Fruit fly (Drosophila melanogaster) whole organism, pupa: Measurements from ENCODE around the gene Gem3.

Experiments
- CG10348 ChIP-seq: fragments of 200-800 bp; sonication (Bioruptor generic); IDR thresholded peaks from 2 replicates; pipeline ENCODE4 v1.3.6; 2022; ENCODE audit warnings: missing biosample characterization, missing genetic modification characterization
- CG12605 ChIP-seq: fragments of 200-800 bp; sonication (Bioruptor generic); IDR thresholded peaks from 2 replicates; pipeline ENCODE4 v1.3.6; 2022; ENCODE audit warnings: missing biosample characterization, missing genetic modification characterization
- CG14655 ChIP-seq: fragments of 200-800 bp; sonication (Bioruptor generic); optimal IDR thresholded peaks from 3 replicates; lab custom pipeline; 2017; ENCODE audit warnings: mild to moderate bottlenecking, missing biosample characterization, missing genetic modification reagents, missing genetic modification characterization
- CG15710 ChIP-seq: fragments of 200-800 bp; sonication (Bioruptor generic); optimal IDR thresholded peaks from 2 replicates; lab custom pipeline; 2018; ENCODE audit warnings: missing biosample characterization, mild to moderate bottlenecking, missing genetic modification characterization, moderate library complexity
- CG17806 ChIP-seq: fragments of 200-800 bp; sonication (Bioruptor generic); optimal IDR thresholded peaks from 2 replicates; lab custom pipeline; 2018; ENCODE audit warnings: missing biosample characterization, mild to moderate bottlenecking, missing genetic modification characterization, moderate library complexity
- CG32121 ChIP-seq: fragments of 200-800 bp; sonication (Bioruptor generic); IDR thresholded peaks from 2 replicates; pipeline ENCODE4 v1.3.6; 2022; ENCODE audit warnings: missing biosample characterization, missing genetic modification characterization
- CG34367 ChIP-seq: fragments of 200-800 bp; sonication (Bioruptor generic); optimal IDR thresholded peaks from 2 replicates; lab custom pipeline; 2018; ENCODE audit warnings: missing biosample characterization, mild to moderate bottlenecking, missing genetic modification characterization
- CG4496 ChIP-seq: fragments of 200-800 bp; sonication (Bioruptor generic); IDR thresholded peaks from 3 replicates; pipeline ENCODE4 v1.3.6; 2022; ENCODE audit warnings: missing biosample characterization, missing genetic modification characterization
- CG8159 ChIP-seq: fragments of 200-800 bp; sonication (Bioruptor generic); optimal IDR thresholded peaks from 3 replicates; lab custom pipeline; 2018; ENCODE audit warnings: missing biosample characterization, mild to moderate bottlenecking, missing genetic modification characterization, moderate library complexity
- CG8301 ChIP-seq: fragments of 200-800 bp; sonication (Bioruptor generic); optimal IDR thresholded peaks from 2 replicates; lab custom pipeline; 2018; ENCODE audit warnings: missing biosample characterization, mild to moderate bottlenecking, missing genetic modification characterization
- CG9948 ChIP-seq: fragments of 200-800 bp; sonication (Bioruptor generic); optimal IDR thresholded peaks from 2 replicates; lab custom pipeline; 2018; ENCODE audit warnings: missing biosample characterization, mild to moderate bottlenecking, missing genetic modification characterization, moderate library complexity
- D1 ChIP-seq: fragments of 200-800 bp; sonication (Bioruptor generic); optimal IDR thresholded peaks from 2 replicates; lab custom pipeline; 2018; ENCODE audit warnings: missing biosample characterization, mild to moderate bottlenecking, missing genetic modification characterization, moderate library complexity
- EcR ChIP-seq: fragments of 200-800 bp; sonication (Bioruptor generic); optimal IDR thresholded peaks from 3 replicates; lab custom pipeline; 2019; ENCODE audit warnings: missing biosample characterization, missing genetic modification characterization, mild to moderate bottlenecking, moderate library complexity, missing genetic modification reagents
- Ets98B ChIP-seq: fragments of 200-800 bp; sonication (Bioruptor generic); IDR thresholded peaks from 2 replicates; pipeline ENCODE4 v1.3.6; 2022; ENCODE audit warnings: missing biosample characterization, missing genetic modification characterization
- Pif1A ChIP-seq: fragments of 200-800 bp; sonication (Bioruptor generic); optimal IDR thresholded peaks from 3 replicates; lab custom pipeline; 2016; ENCODE audit warnings: missing biosample characterization, missing genetic modification characterization
- Pif1B ChIP-seq: fragments of 200-800 bp; sonication (Bioruptor generic); optimal IDR thresholded peaks from 3 replicates; lab custom pipeline; 2016; ENCODE audit warnings: missing biosample characterization, missing genetic modification characterization
- Snoo ChIP-seq: fragments of 200-800 bp; sonication (Bioruptor generic); optimal IDR thresholded peaks from 3 replicates; lab custom pipeline; 2017; ENCODE audit warnings: missing biosample characterization, mild to moderate bottlenecking, missing genetic modification characterization, inconsistent platforms
- fd96Ca ChIP-seq: fragments of 200-800 bp; sonication (Bioruptor generic); IDR thresholded peaks from 3 replicates; pipeline ENCODE4 v1.3.6; 2022; ENCODE audit warnings: missing biosample characterization, missing genetic modification characterization
- gl ChIP-seq: fragments of 200-800 bp; sonication (Bioruptor generic); optimal IDR thresholded peaks from 2 replicates; lab custom pipeline; 2018; ENCODE audit warnings: missing biosample characterization, mild to moderate bottlenecking, missing genetic modification characterization
- rn ChIP-seq: fragments of 200-800 bp; sonication (Bioruptor generic); IDR thresholded peaks from 2 replicates; pipeline ENCODE4 v1.3.6; 2022; ENCODE audit warnings: missing biosample characterization, missing genetic modification characterization

Gem3 gene

DNA sequence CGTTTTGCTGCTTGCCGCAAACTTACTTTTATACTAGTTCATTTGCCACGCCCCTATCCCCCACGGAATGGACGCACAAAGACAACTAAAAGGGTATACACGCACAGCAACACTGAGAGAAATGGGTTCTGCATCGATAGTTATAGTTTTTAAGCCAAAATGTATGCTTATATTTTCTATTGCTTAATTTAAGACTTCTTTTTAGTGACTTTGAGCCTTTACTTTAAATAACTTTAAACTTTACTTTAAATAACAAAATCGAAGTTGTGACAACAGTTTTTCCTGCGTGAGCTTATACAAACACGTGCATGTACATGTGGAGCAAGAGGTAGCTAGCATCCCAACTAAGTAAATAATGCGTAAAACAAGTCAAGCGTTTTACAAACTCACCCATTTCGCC is 19.6 kb upstream of the Gem3 start:
- TF ChIP-seq CG8159 (no peak), CG9948 (tag; lab: Kevin White, UChicago) (peak; percentile 7), CG14655 (GFP tag; lab: Kevin White, UChicago) (peak; percentile 36)
- TF ChIP-seq, all 21 proteins: peak for 2

DNA sequence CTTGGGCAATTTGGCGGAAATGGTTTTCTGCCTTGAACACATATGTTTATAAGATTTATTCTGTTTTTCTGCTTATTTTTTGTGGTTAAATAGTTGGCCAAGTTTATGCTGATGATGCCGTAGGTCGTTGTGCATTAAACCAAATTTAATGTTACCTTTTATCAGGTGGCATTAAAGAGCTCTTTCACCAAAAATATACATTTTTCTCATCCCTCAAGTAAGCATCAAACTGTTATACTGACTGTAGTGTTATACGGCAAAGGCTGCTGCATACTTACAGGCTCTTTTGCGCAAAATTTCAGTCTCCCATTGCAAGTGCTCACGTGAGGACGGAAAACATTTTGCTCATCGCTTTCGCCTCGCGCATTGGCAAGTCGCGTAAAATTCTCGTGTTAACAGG is 18.2 kb upstream of the Gem3 start, which contains the start of gene Rbfox1:
Gene Rbfox1 (plus strand): TSS at position 301 of the 400 bp plus-strand sequence.
- TF ChIP-seq CG15710 (tag; lab: Kevin White, UChicago) (no peak), Pif1B (no peak), rn (GFP tag; lab: Robert Waterston, UW) (no peak), CG8159 (no peak), CG9948 (tag; lab: Kevin White, UChicago) (no peak), CG14655 (GFP tag; lab: Kevin White, UChicago) (no peak), CG8301 (tag; lab: Kevin White, UChicago) (no peak), fd96Ca (GFP tag; lab: Robert Waterston, UW) (no peak), Snoo (tag; lab: Kevin White, UChicago) (no peak), CG32121 (GFP tag; lab: Robert Waterston, UW) (no peak), CG12605 (GFP tag; lab: Robert Waterston, UW) (no peak), CG4496 (GFP tag; lab: Robert Waterston, UW) (no peak), Ets98B (GFP tag; lab: Robert Waterston, UW) (no peak)

DNA sequence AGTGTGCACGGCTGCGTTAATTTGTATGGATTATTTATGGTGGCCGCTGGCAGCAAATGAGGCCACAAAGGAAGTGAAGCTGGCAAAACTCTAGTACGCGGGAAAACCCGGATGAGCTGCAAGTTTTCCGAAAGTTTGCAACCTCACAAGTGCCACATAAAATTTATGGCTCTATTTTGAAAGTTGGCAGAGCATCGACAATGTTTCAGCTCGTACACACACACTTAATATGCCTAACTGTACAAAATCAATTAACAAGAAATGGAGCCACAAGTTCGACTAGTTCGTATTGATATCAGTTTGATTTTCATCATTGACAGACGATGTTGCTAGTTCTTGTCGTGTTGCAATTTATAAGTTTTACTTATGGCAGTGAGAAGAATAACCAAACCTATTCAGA is 15.3 kb upstream of the Gem3 start, which contains the start of gene CG46430:
Gene CG46430 (plus strand): TSS at position 301 of the 400 bp plus-strand sequence.
- no peak for TF ChIP-seq rn (GFP tag; lab: Robert Waterston, UW)
- no peak for TF ChIP-seq CG8159

DNA sequence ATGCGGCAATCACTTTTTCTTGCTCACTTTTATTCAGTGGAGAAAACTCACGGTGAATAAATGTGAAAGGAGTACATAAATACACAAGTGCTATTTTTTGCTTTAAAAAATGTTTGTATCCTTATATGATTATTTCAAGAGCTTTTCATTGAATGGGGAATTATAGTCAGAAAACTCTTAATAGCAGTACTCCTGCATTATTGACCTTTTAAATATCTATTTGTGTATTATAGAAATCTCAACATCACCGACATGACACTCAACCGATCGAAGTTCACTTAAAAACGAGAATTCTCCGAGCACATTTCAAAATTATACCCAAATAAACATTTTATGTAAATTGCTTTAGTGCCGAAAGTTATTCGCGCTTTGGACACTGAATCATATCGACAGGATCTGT is 2.0 kb upstream of the Gem3 start, which contains the start of gene S-Lap3:
Gene S-Lap3 (plus strand): TSS at position 301 of the 400 bp plus-strand sequence.
- no peak for TF ChIP-seq CG32121 (GFP tag; lab: Robert Waterston, UW)
- no peak for TF ChIP-seq CG34367 (tag; lab: Kevin White, UChicago)

DNA sequence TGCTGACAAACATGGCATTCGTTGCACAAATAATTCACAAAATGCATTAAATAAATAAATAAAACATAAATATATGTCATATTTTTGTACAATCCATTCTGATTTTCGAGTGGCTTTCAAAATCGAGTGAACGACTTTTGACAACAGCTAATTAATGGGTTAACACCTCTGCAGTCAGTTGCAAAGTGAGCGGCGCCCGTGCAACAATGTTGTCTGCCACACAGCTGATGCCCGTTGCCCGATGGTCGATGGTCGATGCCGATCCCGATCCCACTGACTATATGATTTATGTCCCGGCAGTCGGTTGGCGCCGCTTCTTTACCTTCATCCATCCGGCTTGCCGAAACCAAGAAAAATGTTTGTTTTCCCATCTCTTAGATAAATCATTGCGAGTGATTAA is 3.8 kb downstream of the Gem3 start:
- TF ChIP-seq Ets98B (GFP tag; lab: Robert Waterston, UW), result no peak
- no peak for TF ChIP-seq Pif1A (GFP tag; lab: Kevin White, UChicago)
- TF ChIP-seq CG10348 (GFP tag; lab: Robert Waterston, UW), result no peak

DNA sequence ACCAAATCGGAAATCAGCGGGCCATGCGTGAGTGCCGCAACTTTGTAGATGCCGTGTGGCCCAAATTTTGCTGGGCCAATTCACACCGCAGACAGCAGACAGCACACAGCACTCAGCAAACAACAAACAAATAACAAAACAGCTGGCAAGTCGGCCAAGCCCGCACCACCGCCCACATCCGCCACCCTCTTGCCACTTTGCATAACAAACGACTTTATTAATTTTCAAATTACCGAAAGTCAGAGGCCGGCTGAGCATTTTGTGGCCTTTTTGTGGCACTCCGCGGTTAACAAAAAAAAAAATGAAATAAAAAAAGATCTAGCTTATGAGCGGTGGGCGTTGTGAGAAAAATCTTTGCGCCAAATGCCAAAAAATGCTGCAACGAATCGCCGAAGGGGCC is 13.2 kb downstream of the Gem3 start:
- TF ChIP-seq CG34367 (tag; lab: Kevin White, UChicago), result no peak
- TF ChIP-seq CG14655 (GFP tag; lab: Kevin White, UChicago), result no peak
- TF ChIP-seq CG32121 (GFP tag; lab: Robert Waterston, UW), result no peak
- TF ChIP-seq CG17806 (tag; lab: Kevin White, UChicago), result no peak
- no peak for TF ChIP-seq CG10348 (GFP tag; lab: Robert Waterston, UW)
- TF ChIP-seq CG4496 (GFP tag; lab: Robert Waterston, UW), result no peak
- TF ChIP-seq fd96Ca (GFP tag; lab: Robert Waterston, UW), result no peak
- no peak for TF ChIP-seq CG8301 (tag; lab: Kevin White, UChicago)
- no peak for TF ChIP-seq Pif1A (GFP tag; lab: Kevin White, UChicago)
- TF ChIP-seq D1 (tag; lab: Kevin White, UChicago), result no peak
- no peak for TF ChIP-seq CG15710 (tag; lab: Kevin White, UChicago)
- no peak for TF ChIP-seq CG8159
- TF ChIP-seq rn (GFP tag; lab: Robert Waterston, UW), result no peak
- no peak for TF ChIP-seq CG9948 (tag; lab: Kevin White, UChicago)
- no peak for TF ChIP-seq Snoo (tag; lab: Kevin White, UChicago)
- TF ChIP-seq Ets98B (GFP tag; lab: Robert Waterston, UW), result no peak
- no peak for TF ChIP-seq gl (tag; lab: Kevin White, UChicago)
- TF ChIP-seq EcR (GFP tag; lab: Kevin White, UChicago), result no peak
- TF ChIP-seq, all 21 proteins: peak for 0

DNA sequence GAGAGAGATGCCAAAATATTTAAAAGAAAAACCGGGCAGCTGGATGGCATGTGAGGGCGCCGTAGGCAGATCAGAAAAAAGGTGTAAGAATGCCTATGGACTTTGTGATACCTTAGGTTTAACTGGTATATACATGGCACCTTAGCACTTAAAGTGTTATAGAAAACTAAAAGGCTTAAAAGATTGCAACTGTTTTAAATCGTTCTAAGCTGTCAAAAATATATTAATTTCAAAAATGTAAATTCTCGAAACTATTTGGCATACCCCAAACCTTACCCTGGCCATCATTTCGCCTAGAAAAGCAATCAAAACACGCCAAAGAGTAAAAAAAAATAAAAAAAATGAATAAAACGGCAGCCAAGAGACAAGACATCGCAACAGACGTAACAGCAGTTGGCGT is 15.9 kb downstream of the Gem3 start:
- no peak for TF ChIP-seq Snoo (tag; lab: Kevin White, UChicago)
- TF ChIP-seq Ets98B (GFP tag; lab: Robert Waterston, UW), result peak; percentile 59
- peak; percentile 10 for TF ChIP-seq CG8159
- peak; percentile 47 for TF ChIP-seq CG8301 (tag; lab: Kevin White, UChicago)
- TF ChIP-seq CG14655 (GFP tag; lab: Kevin White, UChicago), result peak; percentile 55
- peak; percentile 13 for TF ChIP-seq CG17806 (tag; lab: Kevin White, UChicago)
- TF ChIP-seq gl (tag; lab: Kevin White, UChicago), result no peak
- peak; percentile 2 for TF ChIP-seq CG9948 (tag; lab: Kevin White, UChicago)
- TF ChIP-seq rn (GFP tag; lab: Robert Waterston, UW), result no peak
- TF ChIP-seq Pif1A (GFP tag; lab: Kevin White, UChicago), result peak; percentile 13
- peak; percentile 58 for TF ChIP-seq CG32121 (GFP tag; lab: Robert Waterston, UW)
- TF ChIP-seq CG12605 (GFP tag; lab: Robert Waterston, UW), result no peak
- TF ChIP-seq fd96Ca (GFP tag; lab: Robert Waterston, UW), result peak; percentile 64; the same call in 2 of the 3 replicates
- TF ChIP-seq CG4496 (GFP tag; lab: Robert Waterston, UW), result peak; percentile 51; the same call in 2 of the 3 replicates
